Worm (Caenorhabditis elegans) whole organism, L2 larva: ENCODE measurements around the gene F07C6.3.

ENCODE experiments used
- C34F6.9 ChIP-seq: fragments of 150-350 bp; optimal IDR thresholded peaks from 2 replicates; lab custom pipeline; 2014; ENCODE audit warnings: missing biosample characterization, missing genetic modification characterization
- F13H6.1 ChIP-seq: sonication (generic microtip); optimal IDR thresholded peaks from 2 replicates; lab custom pipeline; 2016; ENCODE audit warnings: missing genetic modification characterization, missing compliant biosample characterization
- R02D3.7 ChIP-seq: fragments of 150-350 bp; optimal IDR thresholded peaks from 2 replicates; lab custom pipeline; 2014; ENCODE audit warnings: missing biosample characterization, missing genetic modification characterization
- Y55F3AM.14 ChIP-seq: fragments of 200-800 bp; sonication (Bioruptor generic); optimal IDR thresholded peaks from 2 replicates; lab custom pipeline; 2018; ENCODE audit warnings: mild to moderate bottlenecking, missing genetic modification characterization, missing compliant biosample characterization
- ZK546.5 ChIP-seq: sonication (generic microtip); optimal IDR thresholded peaks from 2 replicates; lab custom pipeline; 2017; ENCODE audit warnings: missing biosample characterization, missing genetic modification characterization
- alr-1 ChIP-seq: fragments of 150-350 bp; optimal IDR thresholded peaks from 2 replicates; lab custom pipeline; 2014; ENCODE audit warnings: missing biosample characterization, missing genetic modification characterization
- aly-2 ChIP-seq: fragments of 150-350 bp; optimal IDR thresholded peaks from 2 replicates; lab custom pipeline; 2014; ENCODE audit warnings: missing biosample characterization, missing genetic modification characterization
- crh-2 ChIP-seq: sonication (generic microtip); optimal IDR thresholded peaks from 2 replicates; lab custom pipeline; 2017; ENCODE audit warnings: missing biosample characterization, missing genetic modification characterization
- elt-1 ChIP-seq: fragments of 150-350 bp; optimal IDR thresholded peaks from 2 replicates; lab custom pipeline; 2014; ENCODE audit warnings: missing biosample characterization, missing genetic modification characterization
- elt-3 ChIP-seq: sonication (generic microtip); optimal IDR thresholded peaks from 2 replicates; lab custom pipeline; 2017; ENCODE audit warnings: missing biosample characterization, missing genetic modification characterization
- fos-1 ChIP-seq: fragments of 150-350 bp; optimal IDR thresholded peaks from 2 replicates; lab custom pipeline; 2014; ENCODE audit warnings: missing biosample characterization, missing genetic modification characterization
- gmeb-1 ChIP-seq: fragments of 150-350 bp; optimal IDR thresholded peaks from 2 replicates; lab custom pipeline; 2014; ENCODE audit warnings: missing biosample characterization, missing genetic modification characterization
- lin-13 ChIP-seq: fragments of 150-350 bp; optimal IDR thresholded peaks from 2 replicates; lab custom pipeline; 2014; ENCODE audit warnings: missing biosample characterization, missing genetic modification reagents, missing genetic modification characterization
- lin-39 ChIP-seq: fragments of 150-350 bp; optimal IDR thresholded peaks from 2 replicates; lab custom pipeline; 2014; ENCODE audit warnings: missing biosample characterization, missing genetic modification reagents, missing genetic modification characterization
- mab-5 ChIP-seq: fragments of 150-350 bp; optimal IDR thresholded peaks from 2 replicates; lab custom pipeline; 2014; ENCODE audit warnings: missing biosample characterization, missing genetic modification characterization
- mbf-1 ChIP-seq: sonication (generic microtip); optimal IDR thresholded peaks from 2 replicates; lab custom pipeline; 2017; ENCODE audit warnings: missing biosample characterization, missing genetic modification characterization
- nhr-10 ChIP-seq: sonication (generic microtip); optimal IDR thresholded peaks from 2 replicates; lab custom pipeline; 2017; ENCODE audit warnings: missing biosample characterization, missing genetic modification characterization
- nhr-129 ChIP-seq: fragments of 150-350 bp; optimal IDR thresholded peaks from 2 replicates; lab custom pipeline; 2014; ENCODE audit warnings: missing biosample characterization, missing genetic modification characterization
- nhr-23 ChIP-seq: fragments of 150-350 bp; optimal IDR thresholded peaks from 2 replicates; lab custom pipeline; 2014; ENCODE audit warnings: missing biosample characterization, missing genetic modification reagents, missing genetic modification characterization
- nhr-25 ChIP-seq: fragments of 150-350 bp; sonication (generic microtip); optimal IDR thresholded peaks from 3 replicates; lab custom pipeline; 2014; ENCODE audit warnings: missing biosample characterization, missing genetic modification characterization
- nhr-77 ChIP-seq: fragments of 150-350 bp; optimal IDR thresholded peaks from 2 replicates; lab custom pipeline; 2014; ENCODE audit warnings: missing biosample characterization, missing genetic modification characterization
- sem-4 ChIP-seq: fragments of 150-350 bp; optimal IDR thresholded peaks from 2 replicates; lab custom pipeline; 2014; ENCODE audit warnings: missing biosample characterization, missing genetic modification reagents, missing genetic modification characterization
- sma-3 ChIP-seq: sonication (generic microtip); optimal IDR thresholded peaks from 2 replicates; lab custom pipeline; 2016; ENCODE audit warnings: missing genetic modification reagents, missing genetic modification characterization, missing compliant biosample characterization
- snpc-4 ChIP-seq: fragments of 150-350 bp; optimal IDR thresholded peaks from 2 replicates; lab custom pipeline; 2014; ENCODE audit warnings: missing biosample characterization, missing genetic modification characterization
- unc-55 ChIP-seq: fragments of 150-350 bp; sonication (generic microtip); optimal IDR thresholded peaks from 3 replicates; lab custom pipeline; 2014; ENCODE audit warnings: missing biosample characterization, missing genetic modification reagents, missing genetic modification characterization
- ztf-4 ChIP-seq: fragments of 150-350 bp; optimal IDR thresholded peaks from 2 replicates; lab custom pipeline; 2014; ENCODE audit warnings: missing biosample characterization, missing genetic modification characterization

F07C6.3 gene

ce11 chrIV:12781804-12782449, 7.1 kb upstream of the F07C6.3 start:
- TF ChIP-seq sem-4 (tag; lab: Kevin White, UChicago) = no peak
- TF ChIP-seq nhr-10 = no peak
- TF ChIP-seq crh-2 (tag; lab: Kevin White, UChicago) = no peak
- peak; percentile 34 for TF ChIP-seq snpc-4
- no peak for TF ChIP-seq nhr-77 (tag; lab: Kevin White, UChicago)
- no peak for TF ChIP-seq nhr-25 (tag; lab: Kevin White, UChicago)
- TF ChIP-seq, all 48 proteins: peak for 1

- TF ChIP-seq elt-3 (tag; lab: Kevin White, UChicago) = no peak
- TF ChIP-seq nhr-77 (tag; lab: Kevin White, UChicago) = no peak
- no peak for TF ChIP-seq ztf-4 (tag; lab: Kevin White, UChicago)
- TF ChIP-seq R02D3.7 = no peak
These were observed 5.9 kb upstream of the F07C6.3 start for ce11 chrIV:12783165-12783564.

- TF ChIP-seq snpc-4 (peak; percentile 79), C34F6.9 (tag; lab: Kevin White, UChicago) (no peak)
These were observed 3.0 kb upstream of the F07C6.3 start for ce11 chrIV:12785988-12786387.

ce11 chrIV:12786996-12787395, 2.0 kb upstream of the F07C6.3 start:
- TF ChIP-seq snpc-4 (peak; percentile 83), sma-3 (GFP tag; lab: Kevin White, UChicago) (peak; percentile 3)

- TF ChIP-seq nhr-129 (tag; lab: Kevin White, UChicago) (no peak), fos-1 (tag; lab: Kevin White, UChicago) (no peak), F13H6.1 (no peak), mab-5 (tag; lab: Kevin White, UChicago) (no peak), gmeb-1 (tag; lab: Kevin White, UChicago) (no peak), Y55F3AM.14 (GFP tag; lab: Kevin White, UChicago) (no peak), nhr-23 (no peak), nhr-77 (tag; lab: Kevin White, UChicago) (no peak)
These were observed 1.8 kb downstream of the F07C6.3 start, which contains the start of gene F07C6.2 for ce11 chrIV:12790871-12791270. F07C6.2 (plus strand) TSS chrIV:12791171.

ce11 chrIV:12792494-12792893, 3.5 kb downstream of the F07C6.3 start, which contains the start of gene F07C6.6:
F07C6.6 (plus strand) TSS chrIV:12792794.
- TF ChIP-seq elt-1 = no peak
- no peak for TF ChIP-seq ztf-4 (tag; lab: Kevin White, UChicago)
- TF ChIP-seq lin-13 = no peak
- TF ChIP-seq nhr-10 = no peak
- no peak for TF ChIP-seq unc-55 (GFP tag; lab: Kevin White, UChicago)
- TF ChIP-seq alr-1 (tag; lab: Kevin White, UChicago) = no peak
- TF ChIP-seq R02D3.7 = no peak
- no peak for TF ChIP-seq nhr-25 (tag; lab: Kevin White, UChicago)

ce11 chrIV:12793621-12794020, 4.6 kb downstream of the F07C6.3 start, which contains the start of gene pin-2:
pin-2 (plus strand) TSS chrIV:12793847.
- TF ChIP-seq fos-1 (tag; lab: Kevin White, UChicago) (peak; percentile 81), lin-39 (tag; lab: Kevin White, UChicago) (no peak)

- TF ChIP-seq nhr-23 (no peak), snpc-4 (peak; percentile 78), elt-3 (tag; lab: Kevin White, UChicago) (no peak), gmeb-1 (tag; lab: Kevin White, UChicago) (no peak), ZK546.5 (no peak), aly-2 (no peak), mbf-1 (no peak)
These were observed 6.4 kb downstream of the F07C6.3 start for ce11 chrIV:12795371-12795936.
